Fruit fly (Drosophila melanogaster): Measurements from ENCODE around the gene CG12375.
A peak's percentile ranks its signal among the peaks of the same experiment; 100 is the strongest.

- TF ChIP-seq CG2129 (GFP tag; IDR thresholded peaks at IDR 0.05; ENCODE audit: partially characterized antibody): no peak
- no peak for TF ChIP-seq CG3838 (GFP tag; optimal IDR thresholded peaks at IDR 0.05)
- no peak for TF ChIP-seq Max (GFP tag; optimal IDR thresholded peaks at IDR 0.05)
- no peak for TF ChIP-seq pan (optimal IDR thresholded peaks at IDR 0.05)
- no peak for TF ChIP-seq pan (GFP tag; optimal IDR thresholded peaks at IDR 0.05 in 1 of 2, IDR thresholded peaks at IDR 0.05 in 1 of 2)
- no peak for TF ChIP-seq CG10959 (GFP tag; IDR thresholded peaks at IDR 0.05)
- peak; percentile 95; the same call in 3 of the 4 replicates for TF ChIP-seq chinmo (GFP tag; IDR thresholded peaks at IDR 0.05; ENCODE audit: partially characterized antibody)
- TF ChIP-seq CG13424 (tag; optimal IDR thresholded peaks at IDR 0.05): no peak
- TF ChIP-seq slou (GFP tag; optimal IDR thresholded peaks at IDR 0.05): no peak
- TF ChIP-seq Side (GFP tag; optimal IDR thresholded peaks at IDR 0.05): no peak
- TF ChIP-seq dan (GFP tag; IDR thresholded peaks at IDR 0.05): no peak
- no peak for TF ChIP-seq CG13624 (GFP tag; optimal IDR thresholded peaks at IDR 0.05)
Observed at dm6 chr2L:8104094-8104493, 22.6 kb downstream of the CG12375 start.
